Worm (Caenorhabditis elegans): ENCODE results near the gene chil-26.
A peak's percentile ranks its signal among the peaks of the same experiment; 100 is the strongest.

Gene chil-26

DNA sequence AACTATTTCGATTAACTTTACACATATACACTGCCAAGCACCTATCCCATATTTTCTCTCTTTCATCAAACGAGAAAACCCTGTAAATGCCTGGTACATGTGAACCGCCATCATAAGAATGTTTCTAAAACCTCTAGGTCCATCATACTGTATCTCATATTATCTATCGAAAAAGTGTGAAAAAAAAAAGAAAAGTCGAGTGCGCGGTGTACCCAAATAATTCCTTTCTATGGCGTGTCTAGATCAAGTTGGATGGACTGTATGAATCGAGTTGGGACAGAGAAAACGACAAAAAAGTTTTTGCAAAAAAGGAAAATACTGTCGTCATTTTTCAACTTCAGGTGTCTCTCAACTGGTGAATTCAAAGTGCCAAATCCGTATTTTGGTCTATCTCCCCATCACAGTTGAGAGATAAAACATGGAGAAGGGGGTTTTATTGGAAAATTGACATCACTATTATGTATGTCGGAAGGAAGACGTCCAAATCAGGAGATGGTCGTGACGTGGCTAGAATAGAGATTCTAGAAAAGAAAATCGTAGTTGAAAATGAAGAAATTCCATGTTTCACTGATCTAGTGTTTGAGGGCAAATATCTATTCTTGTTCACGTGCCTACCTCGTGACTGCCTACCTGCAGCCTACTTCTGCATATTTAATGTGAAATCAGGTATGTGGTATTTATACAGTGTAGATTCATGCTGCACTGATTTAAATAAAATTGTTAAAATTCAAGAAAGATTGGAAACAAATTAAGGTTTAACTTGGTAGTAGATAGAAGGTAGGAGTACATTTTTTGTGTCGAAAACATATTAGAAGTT is 18.6 kb downstream of the chil-26 start:
- TF ChIP-seq snpc-4 (tag; optimal IDR thresholded peaks at IDR 0.05) (no peak), ham-2 (GFP tag; optimal IDR thresholded peaks at IDR 0.05) (no peak), bed-3 (GFP tag; optimal IDR thresholded peaks at IDR 0.05) (no peak), tbx-8 (GFP tag; optimal IDR thresholded peaks at IDR 0.05) (no peak), unc-62 (GFP tag; optimal IDR thresholded peaks at IDR 0.05) (no peak), ceh-39 (tag; optimal IDR thresholded peaks at IDR 0.05) (no peak), blmp-1 (tag; optimal IDR thresholded peaks at IDR 0.05) (no peak)

DNA sequence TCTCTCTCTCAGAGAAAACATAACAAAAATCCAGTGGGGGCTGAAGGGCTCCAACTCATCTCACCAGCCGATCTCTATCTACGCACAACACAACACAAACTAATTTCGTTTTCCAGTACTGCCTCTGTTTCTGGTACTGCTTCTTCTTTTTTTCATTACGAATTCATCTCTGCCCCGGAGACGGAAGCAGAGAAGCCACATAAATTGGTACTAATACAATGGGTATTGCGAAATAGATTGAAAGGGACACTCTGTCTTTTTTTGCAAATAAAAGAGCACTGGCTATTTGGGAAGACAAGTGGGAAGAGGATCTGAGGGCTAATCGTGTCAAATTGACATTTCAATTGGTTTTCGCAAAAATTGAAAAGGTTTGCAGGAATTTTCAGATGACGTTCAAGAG is 22.5 kb downstream of the chil-26 start:
- TF ChIP-seq ces-1 (GFP tag; optimal IDR thresholded peaks at IDR 0.05) (peak; percentile 89), sem-2 (GFP tag; optimal IDR thresholded peaks at IDR 0.05) (no peak)

DNA sequence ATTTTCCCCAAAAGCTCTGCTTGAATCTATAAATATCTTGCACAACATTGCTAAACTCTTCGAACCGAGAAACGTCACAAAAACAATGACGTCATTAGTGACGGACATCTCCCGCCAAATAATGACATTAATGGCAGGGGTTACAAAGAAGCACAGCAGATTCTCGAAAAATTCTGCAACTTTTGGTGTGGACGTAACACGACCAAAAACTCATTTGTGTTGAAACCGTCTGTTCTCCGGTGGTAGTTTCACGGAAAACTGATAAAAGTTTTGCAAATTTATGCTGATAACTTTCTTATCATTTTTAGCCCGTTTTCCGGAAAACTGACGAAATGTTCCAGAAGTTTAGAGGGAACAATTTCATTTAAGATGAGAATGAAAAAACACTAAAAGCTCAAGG is 23.7 kb downstream of the chil-26 start:
- TF ChIP-seq bed-3 (GFP tag; optimal IDR thresholded peaks at IDR 0.05), result no peak
- peak; percentile 24 for TF ChIP-seq ces-1 (GFP tag; optimal IDR thresholded peaks at IDR 0.05)
- no peak for TF ChIP-seq ztf-11 (tag; optimal IDR thresholded peaks at IDR 0.05)
- TF ChIP-seq sem-2 (GFP tag; optimal IDR thresholded peaks at IDR 0.05), result no peak

DNA sequence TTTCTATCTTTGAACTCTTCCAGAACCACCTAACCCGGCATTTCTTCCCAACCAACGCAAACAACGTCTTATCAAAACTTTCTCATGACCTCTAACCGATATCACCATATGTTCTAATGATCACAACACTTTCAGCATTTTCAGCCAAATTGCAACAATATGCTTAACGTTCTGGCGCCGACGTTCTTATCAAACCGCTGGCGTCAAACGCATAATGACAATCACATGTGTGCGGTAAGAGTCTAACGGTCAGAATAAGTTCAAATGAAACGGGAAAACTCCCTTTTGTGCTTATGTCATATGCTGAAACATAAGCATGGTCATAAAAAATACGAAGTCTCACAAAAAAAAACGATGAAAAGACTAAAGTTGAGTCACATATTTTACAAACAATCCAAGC is 26.1 kb downstream of the chil-26 start:
- no peak for TF ChIP-seq ztf-11 (tag; optimal IDR thresholded peaks at IDR 0.05)
- TF ChIP-seq mab-5 (tag; optimal IDR thresholded peaks at IDR 0.05), result no peak
- TF ChIP-seq ceh-83 (GFP tag; optimal IDR thresholded peaks at IDR 0.05), result no peak
- TF ChIP-seq blmp-1 (tag; optimal IDR thresholded peaks at IDR 0.05), result no peak
- no peak for TF ChIP-seq snpc-4 (tag; optimal IDR thresholded peaks at IDR 0.05)
- TF ChIP-seq ces-1 (GFP tag; optimal IDR thresholded peaks at IDR 0.05), result no peak
- TF ChIP-seq mls-2 (tag; optimal IDR thresholded peaks at IDR 0.05), result no peak
- no peak for TF ChIP-seq lsy-2 (tag; optimal IDR thresholded peaks at IDR 0.05)
- no peak for TF ChIP-seq lin-13 (tag; optimal IDR thresholded peaks at IDR 0.05)
- TF ChIP-seq tbx-8 (GFP tag; optimal IDR thresholded peaks at IDR 0.05), result no peak
- no peak for TF ChIP-seq mep-1 (tag; optimal IDR thresholded peaks at IDR 0.05)
- TF ChIP-seq cnd-1 (tag; optimal IDR thresholded peaks at IDR 0.05), result no peak
- no peak for TF ChIP-seq nhr-2 (tag; optimal IDR thresholded peaks at IDR 0.05)
- no peak for TF ChIP-seq nhr-12 (tag; optimal IDR thresholded peaks at IDR 0.05)

DNA sequence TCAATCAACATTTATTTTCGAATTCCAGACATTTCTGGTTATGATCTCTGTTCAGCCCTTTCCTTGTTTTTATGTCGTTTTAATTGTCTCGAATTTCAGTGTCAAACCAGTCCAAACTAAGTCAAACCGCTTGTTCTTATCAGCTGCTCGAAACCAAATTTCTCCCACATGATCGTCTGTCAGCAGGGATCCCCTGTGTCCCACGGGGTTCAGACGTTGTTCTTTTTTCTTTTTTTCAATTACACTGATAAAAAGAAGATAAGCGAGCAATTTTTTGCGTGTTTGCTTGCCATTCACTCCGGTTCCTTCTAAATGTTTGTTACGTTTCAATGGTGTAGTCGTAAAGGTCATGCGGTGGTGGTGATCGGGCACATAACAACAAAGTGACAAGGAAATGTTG is 27.1 kb downstream of the chil-26 start:
- TF ChIP-seq lsy-2 (tag; optimal IDR thresholded peaks at IDR 0.05), result no peak
- TF ChIP-seq ces-1 (GFP tag; optimal IDR thresholded peaks at IDR 0.05), result no peak
- no peak for TF ChIP-seq zip-8 (tag; optimal IDR thresholded peaks at IDR 0.05)

DNA sequence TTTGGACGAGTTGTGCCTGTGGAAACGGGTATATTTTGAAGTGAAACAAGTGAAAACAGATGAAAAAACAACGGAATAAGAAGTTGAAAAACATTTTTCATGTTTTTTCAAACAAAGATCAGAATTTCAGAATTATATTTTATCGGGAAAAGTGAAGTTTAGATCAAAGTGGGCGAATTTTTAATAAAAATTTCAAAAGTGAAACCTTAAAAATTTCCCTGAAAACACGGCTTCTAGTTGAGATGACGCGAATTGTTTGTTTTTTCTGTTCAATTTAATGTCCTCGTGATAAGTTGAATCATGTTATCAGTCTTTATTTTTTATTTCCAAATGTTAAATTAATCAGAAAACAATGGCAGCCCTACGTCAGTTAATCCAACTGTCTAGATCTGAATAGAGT is 32.3 kb downstream of the chil-26 start, which contains the start of gene gcy-3:
Gene gcy-3, minus strand, starts transcription at position 101 of the 400 bp plus-strand sequence.
- no peak for TF ChIP-seq ceh-43 (GFP tag; optimal IDR thresholded peaks at IDR 0.05)
- no peak for TF ChIP-seq flh-1 (GFP tag; optimal IDR thresholded peaks at IDR 0.05)
- TF ChIP-seq cnd-1 (tag; optimal IDR thresholded peaks at IDR 0.05), result no peak
- TF ChIP-seq ham-2 (GFP tag; optimal IDR thresholded peaks at IDR 0.05), result no peak
- no peak for TF ChIP-seq nhr-12 (tag; optimal IDR thresholded peaks at IDR 0.05)
- no peak for TF ChIP-seq lsy-2 (tag; optimal IDR thresholded peaks at IDR 0.05)
- TF ChIP-seq nhr-2 (tag; optimal IDR thresholded peaks at IDR 0.05), result no peak
- TF ChIP-seq zip-8 (tag; optimal IDR thresholded peaks at IDR 0.05), result no peak

DNA sequence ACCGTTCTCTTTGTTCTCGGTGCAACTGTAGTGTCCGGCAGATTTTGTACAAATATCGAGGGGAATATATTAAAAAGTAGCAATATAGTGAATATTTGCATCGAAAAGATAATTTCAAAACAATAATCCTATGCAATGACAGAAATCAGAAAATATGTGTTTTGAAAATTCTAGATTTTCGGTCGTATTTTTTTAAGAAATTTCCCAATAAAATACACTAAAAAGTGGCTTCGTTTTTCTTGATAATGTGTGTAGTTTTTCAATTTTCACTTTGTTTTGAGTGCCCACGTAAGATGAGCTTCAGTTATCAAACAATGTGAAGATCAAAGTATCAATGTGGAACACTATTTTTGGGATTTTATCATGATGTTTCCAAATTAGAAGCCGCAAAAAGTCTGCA is 42.0 kb downstream of the chil-26 start, which contains the start of gene gcy-1:
Gene gcy-1, minus strand, starts transcription at position 101 of the 400 bp plus-strand sequence.
- TF ChIP-seq elt-1 (tag; optimal IDR thresholded peaks at IDR 0.05; ENCODE audit: borderline replicate concordance, insufficient read depth), result no peak
- TF ChIP-seq lsy-2 (tag; optimal IDR thresholded peaks at IDR 0.05), result no peak
- TF ChIP-seq mep-1 (tag; optimal IDR thresholded peaks at IDR 0.05), result no peak
- no peak for TF ChIP-seq ham-2 (GFP tag; optimal IDR thresholded peaks at IDR 0.05)
- TF ChIP-seq pha-4 (tag; optimal IDR thresholded peaks at IDR 0.05), result no peak
- no peak for TF ChIP-seq nhr-237 (tag; optimal IDR thresholded peaks at IDR 0.05)
- TF ChIP-seq unc-62 (GFP tag; optimal IDR thresholded peaks at IDR 0.05), result no peak
- no peak for TF ChIP-seq zip-8 (tag; optimal IDR thresholded peaks at IDR 0.05)
- TF ChIP-seq nhr-2 (tag; optimal IDR thresholded peaks at IDR 0.05), result no peak
- TF ChIP-seq elt-3 (tag; optimal IDR thresholded peaks at IDR 0.05), result no peak
- TF ChIP-seq nhr-12 (tag; optimal IDR thresholded peaks at IDR 0.05), result no peak
- TF ChIP-seq sptf-1 (tag; optimal IDR thresholded peaks at IDR 0.05), result no peak
- TF ChIP-seq lin-13 (tag; optimal IDR thresholded peaks at IDR 0.05), result no peak
- TF ChIP-seq ceh-43 (GFP tag; optimal IDR thresholded peaks at IDR 0.05), result no peak

Data from whole organism, mixed stage, embryonic.